Fruit fly (Drosophila melanogaster) whole organism, embryonic: ENCODE results near the gene Send2.

Experiments used
- Adf1 ChIP-seq: fragments of 200-800 bp; sonication (Bioruptor generic); IDR thresholded peaks from 2 replicates; pipeline ENCODE4 v1.3.6; 2022; ENCODE audit warnings: missing biosample characterization, missing genetic modification characterization
- B-H2 ChIP-seq: fragments of 200-800 bp; sonication (Bioruptor generic); optimal IDR thresholded peaks from 2 replicates; lab custom pipeline; 2018; ENCODE audit warnings: missing biosample characterization, mild to moderate bottlenecking, missing genetic modification characterization
- CG10274 ChIP-seq: fragments of 200-800 bp; sonication (Bioruptor generic); optimal IDR thresholded peaks from 3 replicates; lab custom pipeline; 2017; ENCODE audit warnings: missing biosample characterization, mild to moderate bottlenecking, missing genetic modification characterization
- CG10979 ChIP-seq: fragments of 200-800 bp; sonication (Bioruptor generic); optimal IDR thresholded peaks from 2 replicates; lab custom pipeline; 2018; ENCODE audit warnings: missing biosample characterization, mild to moderate bottlenecking, missing genetic modification characterization, moderate library complexity
- CG11085 ChIP-seq: fragments of 200-800 bp; sonication (Bioruptor generic); IDR thresholded peaks from 2 replicates; pipeline ENCODE4 v1.3.6; 2022; ENCODE audit warnings: missing biosample characterization, missing genetic modification characterization
- CG12071 ChIP-seq: fragments of 200-800 bp; sonication (Bioruptor generic); optimal IDR thresholded peaks from 3 replicates; lab custom pipeline; 2018; ENCODE audit warnings: missing biosample characterization, mild to moderate bottlenecking, missing genetic modification characterization
- CG1233 ChIP-seq: fragments of 200-800 bp; sonication (Bioruptor generic); optimal IDR thresholded peaks from 4 replicates; lab custom pipeline; 2018; ENCODE audit warnings: missing biosample characterization, mild to moderate bottlenecking, missing genetic modification characterization
- CG13424 ChIP-seq: fragments of 200-800 bp; sonication (Bioruptor generic); optimal IDR thresholded peaks from 2 replicates; lab custom pipeline; 2019; ENCODE audit warnings: missing biosample characterization, mild to moderate bottlenecking, missing genetic modification characterization, moderate library complexity
- CG13894 ChIP-seq: fragments of 200-800 bp; sonication (Bioruptor generic); optimal IDR thresholded peaks from 3 replicates; lab custom pipeline; 2018; ENCODE audit warnings: missing biosample characterization, mild to moderate bottlenecking, missing genetic modification characterization, moderate library complexity
- CG1603 ChIP-seq: fragments of 200-800 bp; sonication (Bioruptor generic); optimal IDR thresholded peaks from 2 replicates; lab custom pipeline; 2019; ENCODE audit warnings: missing biosample characterization, mild to moderate bottlenecking, missing genetic modification characterization, moderate library complexity
- CG18764 ChIP-seq: fragments of 200-800 bp; sonication (Bioruptor generic); optimal IDR thresholded peaks from 3 replicates; lab custom pipeline; 2016; ENCODE audit warnings: missing biosample characterization, missing genetic modification characterization
- CG2712 ChIP-seq: fragments of 200-800 bp; optimal IDR thresholded peaks from 3 replicates; lab custom pipeline; 2019; ENCODE audit warnings: missing biosample characterization, mild to moderate bottlenecking, missing genetic modification characterization, moderate library complexity
- CG3281 ChIP-seq: fragments of 200-800 bp; sonication (Bioruptor generic); optimal IDR thresholded peaks from 3 replicates; lab custom pipeline; 2017; ENCODE audit warnings: missing biosample characterization, mild to moderate bottlenecking, missing genetic modification characterization
- CG7357 ChIP-seq: fragments of 200-800 bp; sonication (Bioruptor generic); IDR thresholded peaks from 3 replicates; pipeline ENCODE4 v1.3.6; 2022; ENCODE audit warnings: missing biosample characterization, missing genetic modification characterization
- CG8290 ChIP-seq, 3 experiments: fragments of 200-800 bp; sonication (Bioruptor generic); optimal IDR thresholded peaks; 2 replicates each; lab custom pipeline; 2016 to 2019; ENCODE audit warnings: missing biosample characterization in 3 of 3, missing genetic modification characterization in 3 of 3, mild to moderate bottlenecking in 2 of 3, moderate library complexity in 1 of 3
- CG9727 ChIP-seq: fragments of 200-800 bp; sonication (Bioruptor generic); optimal IDR thresholded peaks from 3 replicates; lab custom pipeline; 2017; ENCODE audit warnings: missing biosample characterization, mild to moderate bottlenecking, missing genetic modification characterization
- CkIIα-i1 ChIP-seq: fragments of 200-800 bp; sonication (Bioruptor generic); IDR thresholded peaks from 2 replicates; pipeline ENCODE4 v1.3.6; 2022; ENCODE audit warnings: missing biosample characterization, missing genetic modification characterization
- D ChIP-seq, 2 experiments: fragments of 200-800 bp in 1 of 2; fragments of >200 bp in 1 of 2; sonication (Bioruptor generic) in 1 of 2; optimal IDR thresholded peaks; 2 replicates in 1 of 2; 3 replicates in 1 of 2; lab custom pipeline; 2017; ENCODE audit warnings: mild to moderate bottlenecking in 1 of 2, missing biosample characterization in 1 of 2, missing genetic modification characterization in 1 of 2, missing genetic modification reagents in 1 of 2
- D19A ChIP-seq: fragments of 200-800 bp; optimal IDR thresholded peaks from 3 replicates; lab custom pipeline; 2019; ENCODE audit warnings: missing biosample characterization, mild to moderate bottlenecking, missing genetic modification characterization, moderate library complexity
- Fer3 ChIP-seq: fragments of 200-800 bp; sonication (Bioruptor generic); optimal IDR thresholded peaks from 2 replicates; lab custom pipeline; 2018; ENCODE audit warnings: missing biosample characterization, mild to moderate bottlenecking, missing genetic modification characterization, moderate library complexity
- HHEX ChIP-seq: fragments of 200-800 bp; sonication (Bioruptor generic); optimal IDR thresholded peaks from 3 replicates; lab custom pipeline; 2017; ENCODE audit warnings: missing biosample characterization, mild to moderate bottlenecking, missing genetic modification characterization, missing genetic modification reagents
- MTF-1 ChIP-seq: fragments of 200-800 bp; sonication (Bioruptor generic); optimal IDR thresholded peaks from 2 replicates; lab custom pipeline; 2018; ENCODE audit warnings: missing biosample characterization, mild to moderate bottlenecking, missing genetic modification characterization, borderline replicate concordance
- Med ChIP-seq: fragments of 200-800 bp; sonication (Bioruptor generic); peaks from one replicate; lab custom pipeline; 2016; ENCODE audit warnings: missing biosample characterization, missing genetic modification characterization, mild to moderate bottlenecking, inconsistent platforms, moderate library complexity
- Pdp1 ChIP-seq, 2 experiments: fragments of 200-800 bp; sonication (Bioruptor generic); optimal IDR thresholded peaks; 3 replicates each; lab custom pipeline; 2016; ENCODE audit warnings: missing biosample characterization in 2 of 2, missing genetic modification characterization in 2 of 2, mild to moderate bottlenecking in 1 of 2, moderate library complexity in 1 of 2
- Poxn ChIP-seq: fragments of 200-800 bp; sonication (Bioruptor generic); IDR thresholded peaks from 2 replicates; pipeline ENCODE4 v1.3.6; 2022; ENCODE audit warnings: missing biosample characterization, missing genetic modification characterization
- Taf1 ChIP-seq: fragments of 200-800 bp; sonication (Bioruptor generic); IDR thresholded peaks from 2 replicates; pipeline ENCODE4 v1.3.6; 2022; ENCODE audit warnings: missing biosample characterization, missing genetic modification characterization
- Usf ChIP-seq: fragments of 200-800 bp; sonication (Bioruptor generic); optimal IDR thresholded peaks from 2 replicates; lab custom pipeline; 2017; ENCODE audit warnings: missing genotype, missing biosample characterization, missing genetic modification characterization
- chinmo ChIP-seq: fragments of 200-800 bp; sonication (Bioruptor generic); IDR thresholded peaks from 4 replicates; pipeline ENCODE4 v1.3.6; 2022; ENCODE audit warnings: missing biosample characterization, missing genetic modification characterization; ENCODE audit not compliant: partially characterized antibody
- exex ChIP-seq: fragments of 200-800 bp; sonication (Bioruptor generic); optimal IDR thresholded peaks from 4 replicates; lab custom pipeline; 2018; ENCODE audit warnings: missing biosample characterization, mild to moderate bottlenecking, missing genetic modification characterization, moderate library complexity
- fru ChIP-seq: fragments of >200 bp; optimal IDR thresholded peaks from 2 replicates; lab custom pipeline; 2017
- gcm2 ChIP-seq: fragments of 200-800 bp; sonication (Bioruptor generic); optimal IDR thresholded peaks from 2 replicates; lab custom pipeline; 2016; ENCODE audit warnings: missing biosample characterization, missing genetic modification characterization
- lab ChIP-seq: fragments of 200-800 bp; sonication (Bioruptor generic); optimal IDR thresholded peaks from 3 replicates; lab custom pipeline; 2017; ENCODE audit warnings: missing biosample characterization, missing genetic modification characterization, mild to moderate bottlenecking, moderate library complexity, missing genetic modification reagents
- nmo ChIP-seq: fragments of 200-800 bp; sonication (Bioruptor generic); optimal IDR thresholded peaks from 2 replicates; lab custom pipeline; 2018; ENCODE audit warnings: missing biosample characterization, mild to moderate bottlenecking, missing genetic modification characterization, moderate library complexity
- phol ChIP-seq: fragments of 200-800 bp; sonication (Bioruptor generic); optimal IDR thresholded peaks from 3 replicates; lab custom pipeline; 2018; ENCODE audit warnings: missing biosample characterization, mild to moderate bottlenecking, missing genetic modification characterization, moderate library complexity
- prd ChIP-seq, 3 experiments: fragments of >200 bp in 2 of 3; fragments of 200-800 bp in 1 of 3; sonication (Bioruptor generic) in 1 of 3; optimal IDR thresholded peaks in 2 of 3; IDR thresholded peaks in 1 of 3; 2 replicates in 2 of 3; 3 replicates in 1 of 3; pipeline versions ENCODE4 v1.3.6 to Lab custom; 2017 to 2022; ENCODE audit warnings: missing biosample characterization in 1 of 3, missing genetic modification characterization in 1 of 3
- psq ChIP-seq: fragments of 200-800 bp; sonication (Bioruptor generic); optimal IDR thresholded peaks from 2 replicates; lab custom pipeline; 2017; ENCODE audit warnings: missing biosample characterization, missing genetic modification characterization
- sens ChIP-seq: fragments of 200-800 bp; sonication (Bioruptor generic); peaks from one replicate; lab custom pipeline; 2016; ENCODE audit warnings: missing biosample characterization, missing genetic modification characterization
- ssp ChIP-seq: fragments of 200-800 bp; sonication (Bioruptor generic); IDR thresholded peaks from 2 replicates; pipeline ENCODE4 v1.3.6; 2022; ENCODE audit warnings: missing biosample characterization, missing genetic modification characterization
- tna ChIP-seq: fragments of 200-800 bp; sonication (Bioruptor generic); IDR thresholded peaks from 2 replicates; pipeline ENCODE4 v1.3.6; 2022; ENCODE audit warnings: missing biosample characterization, missing genetic modification characterization; ENCODE audit not compliant: partially characterized antibody
- toy ChIP-seq: fragments of 200-800 bp; sonication (Bioruptor generic); IDR thresholded peaks from 2 replicates; pipeline ENCODE4 v1.3.6; 2022; ENCODE audit warnings: missing biosample characterization, missing genetic modification characterization
- tup ChIP-seq: fragments of 200-800 bp; sonication (Bioruptor generic); optimal IDR thresholded peaks from 2 replicates; lab custom pipeline; 2016; ENCODE audit warnings: missing biosample characterization, mild to moderate bottlenecking, missing genetic modification characterization, moderate library complexity
- usp ChIP-seq: fragments of >200 bp; optimal IDR thresholded peaks from 2 replicates; lab custom pipeline; 2017; ENCODE audit warnings: missing biosample characterization, missing genetic modification characterization
- wek ChIP-seq: fragments of 200-800 bp; sonication (Bioruptor generic); optimal IDR thresholded peaks from 3 replicates; lab custom pipeline; 2018; ENCODE audit warnings: missing biosample characterization, mild to moderate bottlenecking, missing genetic modification characterization, moderate library complexity

Send2 gene

DNA sequence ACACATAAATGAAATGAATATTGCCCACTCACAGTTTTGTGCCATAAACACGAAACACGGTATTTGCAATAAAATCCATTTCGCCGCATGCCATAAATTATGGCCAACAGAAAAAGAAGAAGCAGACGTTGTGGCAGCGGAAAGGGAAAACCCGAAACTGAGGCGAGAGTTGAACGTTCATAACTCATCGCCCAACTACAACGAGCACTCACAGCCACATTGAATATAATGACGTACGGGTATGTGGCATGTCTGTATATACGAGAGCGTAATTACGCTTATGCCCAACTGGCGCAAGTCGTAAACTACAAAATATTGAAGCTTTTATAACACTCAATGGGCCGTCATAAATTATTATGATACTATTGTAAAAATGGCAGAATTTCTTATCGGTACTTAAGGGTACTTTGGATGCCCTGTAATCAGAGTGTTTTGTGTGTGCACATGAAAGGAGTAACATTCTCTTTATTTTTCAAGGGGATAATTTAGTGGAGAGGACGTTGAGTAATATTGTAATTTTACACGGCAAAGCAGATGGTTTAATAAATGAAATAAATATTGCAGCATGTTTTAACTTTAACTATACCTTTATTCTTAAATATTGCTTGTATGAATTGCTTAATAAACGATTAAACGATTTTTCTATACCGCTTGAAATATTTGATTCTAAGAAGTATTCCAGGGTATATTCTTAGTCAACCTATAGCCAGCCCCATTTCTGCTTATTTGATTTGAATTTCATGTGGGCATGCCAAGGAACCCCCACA lies 48.0 kb upstream of the Send2 start (continued):
- TF ChIP-seq chinmo (GFP tag; lab: Robert Waterston, UW) (0 out of 4 replicates have a peak, but pooled peaks have one; percentile 12), wek (GFP tag; lab: Kevin White, UChicago) (peak; percentile 65), toy (GFP tag; lab: Robert Waterston, UW) (no peak), CG10274 (GFP tag; lab: Kevin White, UChicago) (peak; percentile 0), CG2712 (tag; lab: Kevin White, UChicago) (peak; percentile 10), CG18764 (GFP tag; lab: Kevin White, UChicago) (no peak), Adf1 (GFP tag; lab: Robert Waterston, UW) (0 out of 2 replicates have a peak, but pooled peaks have one; percentile 5), sens (peak; percentile 39), CG11085 (GFP tag; lab: Robert Waterston, UW) (no peak), CkIIα-i1 (GFP tag; lab: Robert Waterston, UW) (no peak), CG13894 (tag; lab: Kevin White, UChicago) (peak; percentile 68), HHEX (GFP tag; lab: Kevin White, UChicago) (peak; percentile 58)

DNA sequence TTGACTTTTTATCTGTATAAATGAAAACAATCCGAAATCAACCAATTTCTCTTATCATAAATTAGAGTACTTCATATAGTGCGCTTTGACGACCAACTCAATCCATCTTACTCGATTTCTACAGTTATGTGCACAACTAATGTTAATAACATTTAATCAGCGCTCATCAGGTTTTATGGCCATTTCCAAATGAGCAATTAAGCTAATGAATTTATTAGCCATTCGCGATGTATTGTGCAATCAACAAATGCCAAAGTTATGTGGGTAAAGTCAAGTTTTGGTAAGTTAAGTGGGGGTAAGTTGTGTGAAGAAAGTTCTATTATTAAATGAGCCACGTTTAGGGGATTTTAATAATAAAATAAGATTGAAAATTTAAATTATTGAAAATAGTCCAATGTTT lies 47.0 kb upstream of the Send2 start:
- peak; percentile 2 for TF ChIP-seq Med (GFP tag; lab: Kevin White, UChicago)
- TF ChIP-seq Fer3 (tag; lab: Kevin White, UChicago), result peak; percentile 9
- TF ChIP-seq lab, result peak; percentile 7
- TF ChIP-seq CG1603 (tag; lab: Kevin White, UChicago), result no peak
- peak; percentile 43 for TF ChIP-seq exex
- TF ChIP-seq sens, result peak; percentile 18
- TF ChIP-seq B-H2, result no peak
- no peak for TF ChIP-seq CG8290 (GFP tag; optimal IDR thresholded peaks at IDR 0.05; lab: Kevin White, UChicago)
- peak in 1 of 2 experiments; percentile 18 for TF ChIP-seq CG8290 (tag; optimal IDR thresholded peaks at IDR 0.05; lab: Kevin White, UChicago)
- TF ChIP-seq Pdp1 (GFP tag; optimal IDR thresholded peaks at IDR 0.05; lab: Kevin White, UChicago), result peak in 1 of 2 experiments; percentile 61
- TF ChIP-seq CG12071, result peak; percentile 1

DNA sequence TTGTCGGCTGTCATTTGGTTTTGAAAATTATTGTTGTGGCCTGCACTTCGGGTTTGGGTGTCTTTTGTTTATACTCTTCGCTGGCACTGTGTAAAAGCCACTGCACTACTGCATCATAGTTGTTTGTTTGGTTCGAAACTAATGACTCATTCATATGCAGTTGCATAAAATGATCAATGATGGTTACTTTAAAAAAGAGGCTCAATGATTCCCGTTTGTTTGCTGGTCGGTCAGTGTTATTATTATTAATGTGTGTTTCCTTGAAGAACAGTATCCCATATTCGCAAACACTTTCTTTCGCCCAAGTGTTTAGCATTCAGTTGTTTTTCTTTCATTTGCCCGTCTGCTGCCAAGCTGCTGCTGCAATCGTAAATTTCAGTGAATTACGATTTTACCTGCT lies 42.0 kb upstream of the Send2 start:
- TF ChIP-seq D19A (tag; lab: Kevin White, UChicago), result peak; percentile 16
- no peak for TF ChIP-seq usp (GFP tag; lab: Kevin White, UChicago)

DNA sequence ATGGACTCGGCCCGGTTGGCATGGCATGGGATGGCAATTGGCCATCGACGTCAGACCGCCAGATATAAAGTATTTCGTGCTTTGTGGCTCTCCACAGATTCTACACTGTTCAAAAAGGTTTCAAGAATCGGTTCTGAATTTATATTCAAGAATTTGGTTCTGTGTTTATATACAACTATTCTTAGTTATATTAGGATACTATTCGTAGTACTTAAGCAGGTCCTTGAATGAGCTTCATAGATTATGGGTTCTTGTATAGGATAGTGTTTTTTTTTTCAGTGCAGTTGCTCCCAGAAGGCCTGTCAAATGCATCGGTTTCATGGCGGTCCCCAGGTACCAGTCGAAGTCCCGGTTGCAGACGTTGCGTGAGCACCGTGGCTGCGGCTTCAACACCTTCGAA lies 40.0 kb upstream of the Send2 start:
- TF ChIP-seq CG13424 (tag; lab: Kevin White, UChicago), result no peak
- no peak for TF ChIP-seq CG3281 (GFP tag; lab: Kevin White, UChicago)
- no peak for TF ChIP-seq MTF-1 (GFP tag; lab: Kevin White, UChicago)
- TF ChIP-seq D (optimal IDR thresholded peaks at IDR 0.05; lab: Kevin White, UChicago), result no peak
- TF ChIP-seq D (GFP tag; optimal IDR thresholded peaks at IDR 0.05; lab: Kevin White, UChicago), result no peak
- TF ChIP-seq Poxn (GFP tag; lab: Robert Waterston, UW), result no peak
- TF ChIP-seq psq (GFP tag; lab: Kevin White, UChicago), result no peak
- TF ChIP-seq nmo (GFP tag; lab: Kevin White, UChicago), result peak; percentile 20
- no peak; the same call in 1 of the 2 replicates for TF ChIP-seq ssp (GFP tag; lab: Robert Waterston, UW)
- no peak for TF ChIP-seq CG1233 (GFP tag; lab: Kevin White, UChicago)
- no peak for TF ChIP-seq fru
- peak; percentile 33 for TF ChIP-seq phol (tag; lab: Kevin White, UChicago)
- TF ChIP-seq tup (GFP tag; lab: Kevin White, UChicago), result no peak
- no peak for TF ChIP-seq Usf
- no peak for TF ChIP-seq tna (GFP tag; lab: Robert Waterston, UW)
- peak; percentile 36 for TF ChIP-seq CG9727 (GFP tag; lab: Kevin White, UChicago)
- TF ChIP-seq gcm2, result no peak
- no peak for TF ChIP-seq prd (optimal IDR thresholded peaks at IDR 0.05; lab: Kevin White, UChicago)
- TF ChIP-seq prd (GFP tag; IDR thresholded peaks at IDR 0.05; lab: Robert Waterston, UW), result peak; percentile 61
- TF ChIP-seq CG7357, result no peak
- TF ChIP-seq Taf1, result no peak
- TF ChIP-seq CG10979 (tag; lab: Kevin White, UChicago), result peak; percentile 43
